Fruit fly (Drosophila melanogaster) whole organism, wandering third instar larva: Measurements from ENCODE around the gene Rsod.

Experiments used
- Hr78 ChIP-seq: fragments of >200 bp; optimal IDR thresholded peaks from 2 replicates; lab custom pipeline; 2017; ENCODE audit warnings: missing biosample characterization, missing genetic modification characterization
- Hr83 ChIP-seq: fragments of 200-300 bp; sonication (Bioruptor generic); optimal IDR thresholded peaks from 2 replicates; lab custom pipeline; 2016; ENCODE audit warnings: missing biosample characterization, mild to moderate bottlenecking, missing genetic modification characterization, moderate library complexity; ENCODE audit not compliant: poor library complexity, severe bottlenecking
- Myc ChIP-seq: fragments of >200 bp; optimal IDR thresholded peaks from 2 replicates; lab custom pipeline; 2017
- OdsH ChIP-seq: fragments of 200-800 bp; sonication (Bioruptor generic); optimal IDR thresholded peaks from 2 replicates; lab custom pipeline; 2016; ENCODE audit warnings: missing biosample characterization, mild to moderate bottlenecking, missing genetic modification characterization
- pan ChIP-seq: fragments of >200 bp; optimal IDR thresholded peaks from 2 replicates; lab custom pipeline; 2017
- psq ChIP-seq: fragments of 200-800 bp; sonication (Bioruptor generic); optimal IDR thresholded peaks from 3 replicates; lab custom pipeline; 2017; ENCODE audit warnings: missing biosample characterization, mild to moderate bottlenecking, missing genetic modification characterization, moderate library complexity
- tai ChIP-seq: sonication (Bioruptor generic); optimal IDR thresholded peaks from 2 replicates; lab custom pipeline; 2016; ENCODE audit warnings: missing biosample characterization, missing genetic modification characterization
- usp ChIP-seq: fragments of >200 bp; optimal IDR thresholded peaks from 2 replicates; lab custom pipeline; 2017; ENCODE audit warnings: missing biosample characterization, missing genetic modification characterization

- TF ChIP-seq Hr83 (GFP tag; lab: Kevin White, UChicago) (no peak), Myc (lab: Kevin White, UChicago) (no peak), OdsH (GFP tag; lab: Kevin White, UChicago) (no peak), psq (no peak), tai (GFP tag; lab: Kevin White, UChicago) (no peak), usp (GFP tag; lab: Kevin White, UChicago) (no peak), pan (lab: Kevin White, UChicago) (no peak), Hr78 (GFP tag; lab: Kevin White, UChicago) (no peak)
Observed at dm6 chr3R:30198793-30199192, 27.8 kb upstream of the Rsod start.
